Worm (Caenorhabditis elegans) whole organism, L1 larva: ENCODE results near the gene wee-1.1.

Source experiments
- C04F5.9 ChIP-seq: sonication (generic microtip); optimal IDR thresholded peaks from 2 replicates; lab custom pipeline; 2016; ENCODE audit warnings: missing genetic modification characterization, missing compliant biosample characterization
- C16A3.4 ChIP-seq: fragments of 150-350 bp; optimal IDR thresholded peaks from 2 replicates; lab custom pipeline; 2014; ENCODE audit warnings: missing biosample characterization, missing genetic modification characterization
- Y116A8C.19 ChIP-seq: sonication (generic microtip); optimal IDR thresholded peaks from 2 replicates; lab custom pipeline; 2016; ENCODE audit warnings: missing compliant biosample characterization, missing genetic modification characterization, borderline replicate concordance
- aha-1 ChIP-seq: fragments of 150-350 bp; optimal IDR thresholded peaks from 2 replicates; lab custom pipeline; 2014; ENCODE audit warnings: missing biosample characterization, missing genetic modification characterization
- blmp-1 ChIP-seq: fragments of 150-350 bp; optimal IDR thresholded peaks from 2 replicates; lab custom pipeline; 2014; ENCODE audit warnings: missing biosample characterization, missing genetic modification characterization
- ceh-8 ChIP-seq: fragments of 200-800 bp; sonication (Bioruptor generic); optimal IDR thresholded peaks from 2 replicates; lab custom pipeline; 2018; ENCODE audit warnings: mild to moderate bottlenecking, missing genetic modification characterization, moderate library complexity, missing compliant biosample characterization
- ceh-88 ChIP-seq: fragments of 200-800 bp; sonication (Bioruptor generic); IDR thresholded peaks from 2 replicates; pipeline ENCODE4 v1.3.6; 2022; ENCODE audit warnings: missing genetic modification characterization, missing compliant biosample characterization
- ces-1 ChIP-seq: fragments of 150-350 bp; optimal IDR thresholded peaks from 2 replicates; lab custom pipeline; 2014; ENCODE audit warnings: missing biosample characterization, missing genetic modification reagents, missing genetic modification characterization
- dsc-1 ChIP-seq: sonication (generic microtip); optimal IDR thresholded peaks from 2 replicates; lab custom pipeline; 2016; ENCODE audit warnings: mild to moderate bottlenecking, missing genetic modification characterization, missing compliant biosample characterization
- efl-1 ChIP-seq, 4 experiments: fragments of 150-350 bp; optimal IDR thresholded peaks in 3 of 4; peaks in 1 of 4; 1 replicate in 1 of 4; 2 replicates in 3 of 4; lab custom pipeline; 2014; ENCODE audit warnings: missing biosample characterization in 2 of 4, missing genetic modification characterization in 2 of 4, missing genetic modification reagents in 2 of 4
- efl-3 ChIP-seq: fragments of 200-800 bp; sonication (Bioruptor generic); optimal IDR thresholded peaks from 2 replicates; lab custom pipeline; 2018; ENCODE audit warnings: mild to moderate bottlenecking, missing genetic modification characterization, missing compliant biosample characterization
- egl-27 ChIP-seq, 2 experiments: fragments of 150-350 bp in 1 of 2; sonication (generic microtip); optimal IDR thresholded peaks; 3 replicates each; lab custom pipeline; 2017 to 2018; ENCODE audit warnings: missing biosample characterization in 2 of 2, missing genetic modification characterization in 2 of 2, missing genetic modification reagents in 2 of 2
- elt-3 ChIP-seq, 6 experiments: fragments of 150-350 bp in 1 of 6; sonication (generic microtip); optimal IDR thresholded peaks; 2 replicates each; lab custom pipeline; 2017 to 2018; ENCODE audit warnings: missing biosample characterization in 6 of 6, missing genetic modification characterization in 6 of 6, inconsistent platforms in 1 of 6
- ets-5 ChIP-seq: fragments of 200-800 bp; sonication (Bioruptor generic); IDR thresholded peaks from 2 replicates; pipeline ENCODE4 v1.3.6; 2022; ENCODE audit warnings: missing genetic modification characterization, missing compliant biosample characterization
- fkh-10 ChIP-seq: sonication (generic microtip); optimal IDR thresholded peaks from 2 replicates; lab custom pipeline; 2017; ENCODE audit warnings: missing biosample characterization, missing genetic modification reagents, missing genetic modification characterization
- fkh-4 ChIP-seq: sonication (generic microtip); optimal IDR thresholded peaks from 2 replicates; lab custom pipeline; 2016; ENCODE audit warnings: missing compliant biosample characterization, missing genetic modification characterization, borderline replicate concordance
- grh-1 ChIP-seq: fragments of 200-800 bp; sonication (Bioruptor generic); IDR thresholded peaks from 2 replicates; pipeline ENCODE4 v1.3.6; 2022; ENCODE audit warnings: missing genetic modification reagents, missing genetic modification characterization, missing compliant biosample characterization
- hlh-4 ChIP-seq: sonication (generic microtip); optimal IDR thresholded peaks from 2 replicates; lab custom pipeline; 2016; ENCODE audit warnings: mild to moderate bottlenecking, missing genetic modification characterization, missing compliant biosample characterization
- hpl-2 ChIP-seq: fragments of 150-350 bp; optimal IDR thresholded peaks from 2 replicates; lab custom pipeline; 2014; ENCODE audit warnings: missing biosample characterization, missing genetic modification reagents, missing genetic modification characterization
- isw-1 ChIP-seq: fragments of 200-800 bp; sonication (Bioruptor generic); IDR thresholded peaks from 2 replicates; pipeline ENCODE4 v1.3.6; 2022; ENCODE audit warnings: missing genetic modification characterization, missing compliant biosample characterization
- lin-13 ChIP-seq: fragments of 150-350 bp; optimal IDR thresholded peaks from 2 replicates; lab custom pipeline; 2014; ENCODE audit warnings: missing biosample characterization, missing genetic modification reagents, missing genetic modification characterization
- lin-14 ChIP-seq: fragments of 200-800 bp; sonication (Bioruptor generic); optimal IDR thresholded peaks from 2 replicates; lab custom pipeline; 2018; ENCODE audit warnings: mild to moderate bottlenecking, missing genetic modification characterization, moderate library complexity, missing compliant biosample characterization
- lin-35 ChIP-seq, 2 experiments: fragments of 150-350 bp; optimal IDR thresholded peaks; 2 replicates each; lab custom pipeline; 2014; ENCODE audit warnings: missing biosample characterization in 2 of 2, missing genetic modification characterization in 2 of 2, missing genetic modification reagents in 2 of 2
- lin-39 ChIP-seq: fragments of 150-350 bp; optimal IDR thresholded peaks from 2 replicates; lab custom pipeline; 2014; ENCODE audit warnings: missing biosample characterization, missing genetic modification reagents, missing genetic modification characterization
- lsy-2 ChIP-seq, 2 experiments: fragments of 150-350 bp; optimal IDR thresholded peaks; 2 replicates each; lab custom pipeline; 2014; ENCODE audit warnings: missing biosample characterization in 2 of 2, missing genetic modification characterization in 2 of 2
- mab-9 ChIP-seq: fragments of 200-800 bp; sonication (Bioruptor generic); IDR thresholded peaks from 2 replicates; pipeline ENCODE4 v1.3.6; 2022; ENCODE audit warnings: missing genetic modification reagents, missing genetic modification characterization, missing compliant biosample characterization
- mep-1 ChIP-seq: fragments of 150-350 bp; optimal IDR thresholded peaks from 2 replicates; lab custom pipeline; 2014; ENCODE audit warnings: missing biosample characterization, missing genetic modification characterization
- nhr-11 ChIP-seq: fragments of 150-350 bp; optimal IDR thresholded peaks from 2 replicates; lab custom pipeline; 2014; ENCODE audit warnings: missing biosample characterization, missing genetic modification characterization
- nhr-12 ChIP-seq: sonication (generic microtip); optimal IDR thresholded peaks from 2 replicates; lab custom pipeline; 2017; ENCODE audit warnings: missing biosample characterization, missing genetic modification characterization
- nhr-19 ChIP-seq: fragments of 200-800 bp; sonication (Bioruptor generic); conservative IDR thresholded peaks from 2 replicates; pipeline ENCODE4 v1.3.6; 2022; ENCODE audit warnings: missing genetic modification characterization, missing compliant biosample characterization
- nhr-20 ChIP-seq: sonication (generic microtip); optimal IDR thresholded peaks from 2 replicates; lab custom pipeline; 2016; ENCODE audit warnings: mild to moderate bottlenecking, missing genetic modification characterization, missing compliant biosample characterization
- nhr-237 ChIP-seq: fragments of 150-350 bp; optimal IDR thresholded peaks from 2 replicates; lab custom pipeline; 2014; ENCODE audit warnings: missing biosample characterization, missing genetic modification characterization
- nhr-28 ChIP-seq: fragments of 150-350 bp; optimal IDR thresholded peaks from 2 replicates; lab custom pipeline; 2014; ENCODE audit warnings: missing biosample characterization, missing genetic modification characterization
- nhr-47 ChIP-seq: sonication (generic microtip); optimal IDR thresholded peaks from 2 replicates; lab custom pipeline; 2016; ENCODE audit warnings: mild to moderate bottlenecking, missing genetic modification characterization, moderate library complexity, missing compliant biosample characterization
- nhr-71 ChIP-seq: sonication (generic microtip); optimal IDR thresholded peaks from 2 replicates; lab custom pipeline; 2016; ENCODE audit warnings: mild to moderate bottlenecking, missing genetic modification characterization, moderate library complexity, missing compliant biosample characterization
- nhr-84 ChIP-seq: sonication (generic microtip); optimal IDR thresholded peaks from 2 replicates; lab custom pipeline; 2017; ENCODE audit warnings: missing biosample characterization, missing genetic modification characterization
- nhr-85 ChIP-seq: sonication (generic microtip); peaks from one replicate; lab custom pipeline; 2016; ENCODE audit warnings: missing genetic modification characterization, inconsistent platforms, missing compliant biosample characterization
- nhr-90 ChIP-seq: sonication (generic microtip); optimal IDR thresholded peaks from 2 replicates; lab custom pipeline; 2016; ENCODE audit warnings: mild to moderate bottlenecking, missing genetic modification characterization, missing compliant biosample characterization; ENCODE audit not compliant: poor library complexity
- rnt-1 ChIP-seq: sonication (generic microtip); optimal IDR thresholded peaks from 2 replicates; lab custom pipeline; 2016; ENCODE audit warnings: mild to moderate bottlenecking, missing genetic modification characterization, moderate library complexity, missing compliant biosample characterization
- snpc-4 ChIP-seq: fragments of 150-350 bp; optimal IDR thresholded peaks from 2 replicates; lab custom pipeline; 2014; ENCODE audit warnings: missing biosample characterization, missing genetic modification characterization
- snu-23 ChIP-seq: sonication (generic microtip); optimal IDR thresholded peaks from 2 replicates; lab custom pipeline; 2016; ENCODE audit warnings: missing genetic modification characterization, missing compliant biosample characterization
- sox-4 ChIP-seq: sonication (generic microtip); optimal IDR thresholded peaks from 2 replicates; lab custom pipeline; 2016; ENCODE audit warnings: missing genetic modification characterization, missing compliant biosample characterization
- sup-37 ChIP-seq: fragments of 200-800 bp; sonication (Bioruptor generic); optimal IDR thresholded peaks from 2 replicates; lab custom pipeline; 2018; ENCODE audit warnings: mild to moderate bottlenecking, missing genetic modification characterization, missing compliant biosample characterization
- swsn-7 ChIP-seq: sonication (generic microtip); optimal IDR thresholded peaks from 2 replicates; lab custom pipeline; 2016; ENCODE audit warnings: missing genetic modification characterization, missing compliant biosample characterization
- tbx-2 ChIP-seq: sonication (generic microtip); optimal IDR thresholded peaks from 2 replicates; lab custom pipeline; 2016; ENCODE audit warnings: missing genetic modification characterization, missing compliant biosample characterization
- tlp-1 ChIP-seq: fragments of 150-350 bp; optimal IDR thresholded peaks from 2 replicates; lab custom pipeline; 2014; ENCODE audit warnings: missing biosample characterization, missing genetic modification characterization
- unc-130 ChIP-seq: fragments of 150-350 bp; optimal IDR thresholded peaks from 2 replicates; lab custom pipeline; 2017; ENCODE audit warnings: missing biosample characterization, missing genetic modification characterization, inconsistent platforms
- unc-30 ChIP-seq: sonication (generic microtip); optimal IDR thresholded peaks from 2 replicates; lab custom pipeline; 2017; ENCODE audit warnings: missing biosample characterization, missing genetic modification characterization
- unc-86 ChIP-seq: sonication (generic microtip); optimal IDR thresholded peaks from 2 replicates; lab custom pipeline; 2016; ENCODE audit warnings: missing genetic modification characterization, missing compliant biosample characterization
- zag-1 ChIP-seq: fragments of 150-350 bp; optimal IDR thresholded peaks from 2 replicates; lab custom pipeline; 2014; ENCODE audit warnings: missing biosample characterization, missing genetic modification characterization
- zip-4 ChIP-seq: fragments of 200-800 bp; sonication (Bioruptor generic); optimal IDR thresholded peaks from 2 replicates; lab custom pipeline; 2018; ENCODE audit warnings: mild to moderate bottlenecking, missing genetic modification characterization, moderate library complexity, missing compliant biosample characterization
- ztf-11 ChIP-seq, 2 experiments: sonication (generic microtip); optimal IDR thresholded peaks; 2 replicates each; lab custom pipeline; 2016 to 2017; ENCODE audit warnings: missing genetic modification characterization in 2 of 2, missing biosample characterization in 1 of 2, missing compliant biosample characterization in 1 of 2
- ztf-4 ChIP-seq: fragments of 150-350 bp; optimal IDR thresholded peaks from 2 replicates; lab custom pipeline; 2014; ENCODE audit warnings: missing biosample characterization, missing genetic modification characterization

The wee-1.1 gene

DNA sequence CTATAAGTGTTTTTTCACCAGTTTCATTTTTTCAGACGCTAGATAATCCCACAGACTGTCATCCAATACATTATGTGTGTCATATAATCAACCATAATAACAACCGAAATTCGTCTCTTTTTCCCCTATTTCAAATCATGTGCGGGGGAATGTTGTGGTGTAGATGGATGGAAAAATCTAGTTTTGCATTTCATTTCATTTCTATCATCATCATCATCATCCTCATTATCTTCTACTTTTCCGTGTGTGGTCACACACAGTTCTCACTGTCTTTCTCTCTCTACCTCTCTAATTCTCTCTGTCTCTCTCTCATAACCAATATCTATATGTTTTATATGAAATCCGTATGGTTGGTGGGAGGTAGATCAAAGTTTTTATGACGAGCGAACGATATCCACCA is 9.9 kb downstream of the wee-1.1 start:
- TF ChIP-seq nhr-20 (tag; lab: Kevin White, UChicago) (peak; percentile 72), elt-3 (tag; optimal IDR thresholded peaks at IDR 0.05; lab: Kevin White, UChicago) (peak in 1 of 6 experiments; percentile 52), tlp-1 (tag; lab: Kevin White, UChicago) (no peak), lin-39 (tag; lab: Kevin White, UChicago) (no peak), efl-1 (optimal IDR thresholded peaks at IDR 0.05; lab: Kevin White, UChicago) (no peak), efl-1 (GFP tag; optimal IDR thresholded peaks at IDR 0.05 in 1 of 2; lab: Kevin White, UChicago) (peak in 1 of 2 experiments; percentile 59), unc-86 (no peak), snpc-4 (no peak), zip-4 (no peak), Y116A8C.19 (no peak), mep-1 (tag; lab: Kevin White, UChicago) (peak; percentile 2), sup-37 (GFP tag; lab: Kevin White, UChicago) (no peak), efl-3 (GFP tag; lab: Kevin White, UChicago) (no peak), ces-1 (no peak), lin-13 (GFP tag; lab: Kevin White, UChicago) (no peak), mab-9 (GFP tag; lab: Robert Waterston, UW) (no peak), isw-1 (GFP tag; lab: Robert Waterston, UW) (no peak), snu-23 (GFP tag; lab: Kevin White, UChicago) (peak; percentile 71), nhr-19 (GFP tag; lab: Robert Waterston, UW) (0 out of 2 replicates have a peak, but pooled peaks have one; percentile 12), nhr-90 (tag; lab: Kevin White, UChicago) (peak; percentile 51), nhr-237 (no peak), ceh-8 (GFP tag; lab: Kevin White, UChicago) (no peak), lsy-2 (tag; optimal IDR thresholded peaks at IDR 0.05; lab: Kevin White, UChicago) (peak in 1 of 2 experiments; percentile 32), egl-27 (tag; optimal IDR thresholded peaks at IDR 0.05; lab: Kevin White, UChicago) (no peak), C04F5.9 (tag; lab: Kevin White, UChicago) (no peak), ztf-11 (tag; optimal IDR thresholded peaks at IDR 0.05; lab: Kevin White, UChicago) (no peak), rnt-1 (no peak), ceh-88 (GFP tag; lab: Robert Waterston, UW) (no peak), tbx-2 (no peak), nhr-12 (tag; lab: Kevin White, UChicago) (no peak), ztf-4 (no peak), fkh-10 (GFP tag; lab: Kevin White, UChicago) (no peak), nhr-47 (tag; lab: Kevin White, UChicago) (no peak), nhr-71 (tag; lab: Kevin White, UChicago) (peak; percentile 25), C16A3.4 (tag; lab: Kevin White, UChicago) (no peak), hlh-4 (tag; lab: Kevin White, UChicago) (no peak), nhr-84 (tag; lab: Kevin White, UChicago) (no peak), ets-5 (GFP tag; lab: Robert Waterston, UW) (no peak), nhr-11 (tag; lab: Kevin White, UChicago) (no peak), nhr-28 (tag; lab: Kevin White, UChicago) (no peak), blmp-1 (tag; lab: Kevin White, UChicago) (peak; percentile 54), lin-14 (GFP tag; lab: Kevin White, UChicago) (peak; percentile 67), swsn-7 (tag; lab: Kevin White, UChicago) (peak; percentile 6), sox-4 (no peak), unc-130 (tag; lab: Kevin White, UChicago) (no peak), dsc-1 (tag; lab: Kevin White, UChicago) (no peak), unc-30 (tag; lab: Kevin White, UChicago) (no peak), zag-1 (no peak), aha-1 (tag; lab: Kevin White, UChicago) (no peak), hpl-2 (no peak), grh-1 (peak; percentile 47; the same call in 1 of the 2 replicates), lin-35 (GFP tag; optimal IDR thresholded peaks at IDR 0.05; lab: Kevin White, UChicago) (peak in 1 of 2 experiments; percentile 24), fkh-4 (no peak), nhr-85 (tag; lab: Kevin White, UChicago) (peak; percentile 80)
- TF ChIP-seq, all 84 proteins: peak for 15
